Worm (Caenorhabditis elegans): ENCODE results near the gene thoc-2.

DNA sequence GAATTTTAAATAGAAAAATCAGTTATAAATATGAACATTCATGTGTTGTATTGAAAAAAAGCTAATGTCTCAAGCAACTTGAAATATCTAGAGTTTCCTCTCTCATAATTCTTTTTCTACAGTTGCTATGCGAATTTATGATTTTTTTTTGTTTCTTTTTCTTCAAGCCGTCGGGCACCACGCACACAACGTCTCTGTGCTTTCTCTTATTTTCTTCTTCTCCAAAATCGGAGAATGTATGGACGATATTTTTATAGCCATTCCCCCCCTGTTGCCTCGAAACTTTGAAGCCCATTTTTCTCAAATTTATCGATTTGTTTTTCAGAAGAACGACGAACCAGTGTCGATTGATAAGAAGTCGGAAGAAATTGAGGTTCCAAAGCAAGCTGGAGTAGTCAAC, 11.1 kb upstream of the thoc-2 start:
- TF ChIP-seq Y55F3AM.14 (GFP tag; optimal IDR thresholded peaks at IDR 0.05), result no peak
- TF ChIP-seq unc-39 (tag; optimal IDR thresholded peaks at IDR 0.05), result no peak
- TF ChIP-seq nhr-129 (tag; optimal IDR thresholded peaks at IDR 0.05), result no peak
- TF ChIP-seq ztf-4 (tag; optimal IDR thresholded peaks at IDR 0.05), result no peak
- no peak for TF ChIP-seq ztf-11 (tag; optimal IDR thresholded peaks at IDR 0.05)
- no peak for TF ChIP-seq nhr-12 (tag; optimal IDR thresholded peaks at IDR 0.05)
- TF ChIP-seq mdl-1 (tag; optimal IDR thresholded peaks at IDR 0.05), result no peak
- no peak for TF ChIP-seq lsy-2 (tag; optimal IDR thresholded peaks at IDR 0.05)
- TF ChIP-seq nhr-77 (tag; optimal IDR thresholded peaks at IDR 0.05), result no peak
- no peak for TF ChIP-seq unc-62 (GFP tag; optimal IDR thresholded peaks at IDR 0.05)
- no peak for TF ChIP-seq nhr-21 (tag; optimal IDR thresholded peaks at IDR 0.05)
- TF ChIP-seq alr-1 (tag; optimal IDR thresholded peaks at IDR 0.05), result no peak
- no peak for TF ChIP-seq elt-1 (tag; optimal IDR thresholded peaks at IDR 0.05)
